Fruit fly (Drosophila melanogaster): ENCODE results near the gene CG6664.

- no peak for TF ChIP-seq CG8478 (optimal IDR thresholded peaks at IDR 0.05)
- TF ChIP-seq CTCF (optimal IDR thresholded peaks at IDR 0.05): no peak
Observed at dm6 chr3L:17047811-17048239, 31.8 kb upstream of the CG6664 start.

Measured in S2 (cell line).